Worm (Caenorhabditis elegans) whole organism, L3 larva: ENCODE data around the gene flp-32.

ENCODE experiments used
- R02D3.7 ChIP-seq: fragments of 150-350 bp; optimal IDR thresholded peaks from 2 replicates; lab custom pipeline; 2014; ENCODE audit warnings: missing biosample characterization, missing genetic modification characterization
- ceh-9 ChIP-seq: sonication (generic microtip); optimal IDR thresholded peaks from 2 replicates; lab custom pipeline; 2018; ENCODE audit warnings: missing biosample characterization, missing genetic modification characterization
- jun-1 ChIP-seq: fragments of 150-350 bp; optimal IDR thresholded peaks from 2 replicates; lab custom pipeline; 2014; ENCODE audit warnings: missing biosample characterization, missing genetic modification reagents, missing genetic modification characterization
- lin-39 ChIP-seq: fragments of 150-350 bp; optimal IDR thresholded peaks from 2 replicates; lab custom pipeline; 2018; ENCODE audit warnings: missing biosample characterization, missing genetic modification reagents, missing genetic modification characterization
- lsy-12 ChIP-seq: sonication (generic microtip); optimal IDR thresholded peaks from 2 replicates; lab custom pipeline; 2016; ENCODE audit warnings: mild to moderate bottlenecking, missing genetic modification characterization, missing compliant biosample characterization
- nfya-1 ChIP-seq: sonication (generic microtip); optimal IDR thresholded peaks from 2 replicates; lab custom pipeline; 2017; ENCODE audit warnings: missing genetic modification characterization, mild to moderate bottlenecking, missing compliant biosample characterization, antibody characterized with exemption, moderate library complexity; ENCODE audit not compliant: insufficient read depth
- nhr-12 ChIP-seq: fragments of 150-350 bp; optimal IDR thresholded peaks from 2 replicates; lab custom pipeline; 2014; ENCODE audit warnings: missing biosample characterization, missing genetic modification characterization
- nhr-77 ChIP-seq: fragments of 150-350 bp; optimal IDR thresholded peaks from 2 replicates; lab custom pipeline; 2014; ENCODE audit warnings: missing biosample characterization, missing genetic modification characterization

- TF ChIP-seq ceh-9 (tag; lab: Kevin White, UChicago) (no peak), R02D3.7 (no peak), lin-39 (tag; lab: Kevin White, UChicago) (no peak), lsy-12 (tag; lab: Kevin White, UChicago) (no peak), nhr-12 (tag; lab: Kevin White, UChicago) (no peak), nfya-1 (tag; lab: Kevin White, UChicago) (no peak), jun-1 (tag; lab: Kevin White, UChicago) (no peak), nhr-77 (tag; lab: Kevin White, UChicago) (no peak)
These were observed 26.0 kb upstream of the flp-32 start, which contains the start of gene psa-3 for ce11 chrX:15407631-15408030.
